Fruit fly (Drosophila melanogaster) whole organism, embryonic: ENCODE measurements around the gene Eip75B.

Source experiments
- Adf1 ChIP-seq: fragments of 200-800 bp; sonication (Bioruptor generic); IDR thresholded peaks from 2 replicates; pipeline ENCODE4 v1.3.6; 2022; ENCODE audit warnings: missing biosample characterization, missing genetic modification characterization
- Bdp1 ChIP-seq: fragments of 200-800 bp; sonication (Bioruptor generic); optimal IDR thresholded peaks from 3 replicates; lab custom pipeline; 2016; ENCODE audit warnings: missing biosample characterization, missing genetic modification characterization
- CG10654 ChIP-seq: fragments of 200-800 bp; sonication (Bioruptor generic); optimal IDR thresholded peaks from 2 replicates; lab custom pipeline; 2016; ENCODE audit warnings: missing biosample characterization, missing genetic modification characterization
- CG10959 ChIP-seq: fragments of 200-800 bp; sonication (Bioruptor generic); IDR thresholded peaks from 2 replicates; pipeline ENCODE4 v1.3.6; 2022; ENCODE audit warnings: missing biosample characterization, missing genetic modification characterization
- CG12104 ChIP-seq: fragments of 200-800 bp; sonication (Bioruptor generic); optimal IDR thresholded peaks from 3 replicates; lab custom pipeline; 2016; ENCODE audit warnings: missing biosample characterization, missing genetic modification characterization
- CG12659 ChIP-seq: fragments of 200-800 bp; sonication (Bioruptor generic); optimal IDR thresholded peaks from 3 replicates; lab custom pipeline; 2017; ENCODE audit warnings: mild to moderate bottlenecking, missing biosample characterization, missing genetic modification reagents, missing genetic modification characterization
- CG17361 ChIP-seq: fragments of 200-800 bp; sonication (Bioruptor generic); IDR thresholded peaks from 3 replicates; pipeline ENCODE4 v1.3.6; 2022; ENCODE audit warnings: missing biosample characterization, missing genetic modification characterization
- CG18476 ChIP-seq: fragments of 200-800 bp; sonication (Bioruptor generic); optimal IDR thresholded peaks from 2 replicates; lab custom pipeline; 2016; ENCODE audit warnings: missing biosample characterization, mild to moderate bottlenecking, missing genetic modification characterization
- CG18619 ChIP-seq: fragments of 200-800 bp; sonication (Bioruptor generic); optimal IDR thresholded peaks from 3 replicates; lab custom pipeline; 2017; ENCODE audit warnings: missing biosample characterization, mild to moderate bottlenecking, missing genetic modification characterization
- CG3407 ChIP-seq: fragments of 200-800 bp; sonication (Bioruptor generic); optimal IDR thresholded peaks from 2 replicates; lab custom pipeline; 2018; ENCODE audit warnings: missing biosample characterization, mild to moderate bottlenecking, missing genetic modification characterization
- CG4282 ChIP-seq: fragments of 200-800 bp; sonication (Bioruptor generic); optimal IDR thresholded peaks from 2 replicates; lab custom pipeline; 2016; ENCODE audit warnings: missing biosample characterization, missing genetic modification characterization
- CG4730 ChIP-seq: fragments of 200-800 bp; sonication (Bioruptor generic); IDR thresholded peaks from 2 replicates; pipeline ENCODE4 v1.3.6; 2022; ENCODE audit warnings: missing biosample characterization, missing genetic modification characterization
- CG4854 ChIP-seq: fragments of 200-800 bp; sonication (Bioruptor generic); optimal IDR thresholded peaks from 2 replicates; lab custom pipeline; 2016; ENCODE audit warnings: missing biosample characterization, missing genetic modification characterization, inconsistent platforms
- CG5953 ChIP-seq: fragments of 200-800 bp; sonication (Bioruptor generic); IDR thresholded peaks from 2 replicates; pipeline ENCODE4 v1.3.6; 2022; ENCODE audit warnings: missing biosample characterization, missing genetic modification characterization
- CG6175 ChIP-seq: fragments of 200-800 bp; sonication (Bioruptor generic); IDR thresholded peaks from 3 replicates; pipeline ENCODE4 v1.3.6; 2022; ENCODE audit warnings: missing biosample characterization, missing genetic modification characterization
- CG7357 ChIP-seq: fragments of 200-800 bp; sonication (Bioruptor generic); IDR thresholded peaks from 3 replicates; pipeline ENCODE4 v1.3.6; 2022; ENCODE audit warnings: missing biosample characterization, missing genetic modification characterization
- CG7372 ChIP-seq: fragments of 200-800 bp; sonication (Bioruptor generic); IDR thresholded peaks from 2 replicates; pipeline ENCODE4 v1.3.6; 2022; ENCODE audit warnings: missing biosample characterization, missing genetic modification characterization
- CG7963 ChIP-seq: fragments of 200-800 bp; sonication (Bioruptor generic); IDR thresholded peaks from 3 replicates; pipeline ENCODE4 v1.3.6; 2022; ENCODE audit warnings: missing biosample characterization, missing genetic modification characterization; ENCODE audit not compliant: partially characterized antibody
- CG8290 ChIP-seq, 3 experiments: fragments of 200-800 bp; sonication (Bioruptor generic); optimal IDR thresholded peaks; 2 replicates each; lab custom pipeline; 2016 to 2019; ENCODE audit warnings: missing biosample characterization in 3 of 3, missing genetic modification characterization in 3 of 3, mild to moderate bottlenecking in 2 of 3, moderate library complexity in 1 of 3
- CG8388 ChIP-seq: fragments of 200-800 bp; sonication (Bioruptor generic); optimal IDR thresholded peaks from 2 replicates; lab custom pipeline; 2019; ENCODE audit warnings: missing biosample characterization, mild to moderate bottlenecking, missing genetic modification characterization, moderate library complexity
- CG8478 ChIP-seq: fragments of >200 bp; optimal IDR thresholded peaks from 2 replicates; lab custom pipeline; 2018
- CG9797 ChIP-seq: fragments of 200-800 bp; sonication (Bioruptor generic); optimal IDR thresholded peaks from 3 replicates; lab custom pipeline; 2018; ENCODE audit warnings: missing biosample characterization, mild to moderate bottlenecking, missing genetic modification characterization
- CG9932 ChIP-seq: fragments of 200-800 bp; sonication (Bioruptor generic); IDR thresholded peaks from 2 replicates; pipeline ENCODE4 v1.3.6; 2022; ENCODE audit warnings: missing biosample characterization, missing genetic modification characterization
- CkIIα-i1 ChIP-seq: fragments of 200-800 bp; sonication (Bioruptor generic); IDR thresholded peaks from 2 replicates; pipeline ENCODE4 v1.3.6; 2022; ENCODE audit warnings: missing biosample characterization, missing genetic modification characterization
- Dad ChIP-seq: fragments of 200-800 bp; sonication (Bioruptor generic); optimal IDR thresholded peaks from 3 replicates; lab custom pipeline; 2016; ENCODE audit warnings: missing biosample characterization, missing genetic modification characterization
- Dip2 ChIP-seq: fragments of 200-800 bp; sonication (Bioruptor generic); IDR thresholded peaks from 2 replicates; pipeline ENCODE4 v1.3.6; 2022; ENCODE audit warnings: missing biosample characterization, missing genetic modification characterization
- Dll ChIP-seq: fragments of 200-800 bp; sonication (Bioruptor generic); IDR thresholded peaks from 4 replicates; pipeline ENCODE4 v1.3.6; 2022; ENCODE audit warnings: missing biosample characterization, missing genetic modification characterization; ENCODE audit not compliant: partially characterized antibody
- Elba2 ChIP-seq: fragments of 200-800 bp; sonication (Bioruptor generic); optimal IDR thresholded peaks from 3 replicates; lab custom pipeline; 2016; ENCODE audit warnings: missing biosample characterization, missing genetic modification characterization
- H2.0 ChIP-seq: fragments of 200-800 bp; sonication (Bioruptor generic); IDR thresholded peaks from 2 replicates; pipeline ENCODE4 v1.3.6; 2022; ENCODE audit warnings: missing biosample characterization, missing genetic modification characterization
- MESR4 ChIP-seq: fragments of 200-800 bp; sonication (Bioruptor generic); optimal IDR thresholded peaks from 2 replicates; lab custom pipeline; 2018; ENCODE audit warnings: missing biosample characterization, mild to moderate bottlenecking, missing genetic modification characterization, moderate library complexity
- Max ChIP-seq: fragments of 200-800 bp; sonication (Bioruptor generic); optimal IDR thresholded peaks from 2 replicates; lab custom pipeline; 2016; ENCODE audit warnings: missing biosample characterization, mild to moderate bottlenecking, missing genetic modification characterization
- Myb ChIP-seq: fragments of 200-800 bp; sonication (Bioruptor generic); optimal IDR thresholded peaks from 2 replicates; lab custom pipeline; 2016; ENCODE audit warnings: missing biosample characterization, missing genetic modification characterization
- Rx ChIP-seq: fragments of 200-800 bp; sonication (Bioruptor generic); IDR thresholded peaks from 2 replicates; pipeline ENCODE4 v1.3.6; 2022; ENCODE audit warnings: missing biosample characterization, missing genetic modification characterization
- Sry-β ChIP-seq: fragments of 200-800 bp; sonication (Bioruptor generic); optimal IDR thresholded peaks from 2 replicates; lab custom pipeline; 2018; ENCODE audit warnings: missing biosample characterization, mild to moderate bottlenecking, missing genetic modification characterization, moderate library complexity
- ab ChIP-seq: fragments of 200-800 bp; sonication (Bioruptor generic); optimal IDR thresholded peaks from 2 replicates; lab custom pipeline; 2016; ENCODE audit warnings: missing biosample characterization, missing genetic modification characterization
- ase ChIP-seq: fragments of 200-800 bp; sonication (Bioruptor generic); IDR thresholded peaks from 3 replicates; pipeline ENCODE4 v1.3.6; 2022; ENCODE audit warnings: missing biosample characterization, missing genetic modification characterization
- ash1 ChIP-seq: fragments of 200-800 bp; sonication (Bioruptor generic); optimal IDR thresholded peaks from 2 replicates; lab custom pipeline; 2018; ENCODE audit warnings: missing biosample characterization, mild to moderate bottlenecking, missing genetic modification characterization
- br ChIP-seq: fragments of >200 bp; optimal IDR thresholded peaks from 2 replicates; lab custom pipeline; 2017
- crol ChIP-seq: fragments of 200-800 bp; sonication (Bioruptor generic); IDR thresholded peaks from 2 replicates; pipeline ENCODE4 v1.3.6; 2022; ENCODE audit warnings: missing biosample characterization, missing genetic modification characterization
- dm ChIP-seq: fragments of 200-800 bp; sonication (Bioruptor generic); optimal IDR thresholded peaks from 3 replicates; lab custom pipeline; 2016; ENCODE audit warnings: missing biosample characterization, missing genetic modification characterization
- dmrt99B ChIP-seq: fragments of 200-800 bp; sonication (Bioruptor generic); optimal IDR thresholded peaks from 2 replicates; lab custom pipeline; 2018; ENCODE audit warnings: missing biosample characterization, mild to moderate bottlenecking, missing genetic modification characterization, moderate library complexity
- eve ChIP-seq, 2 experiments: fragments of >200 bp; optimal IDR thresholded peaks; 2 replicates each; lab custom pipeline; 2017; ENCODE audit warnings: missing biosample characterization in 2 of 2, missing genetic modification characterization in 2 of 2
- fd102C ChIP-seq: fragments of 200-800 bp; sonication (Bioruptor generic); optimal IDR thresholded peaks from 2 replicates; lab custom pipeline; 2018; ENCODE audit warnings: missing biosample characterization, mild to moderate bottlenecking, missing genetic modification characterization, moderate library complexity
- gfzf ChIP-seq: fragments of 200-800 bp; sonication (Bioruptor generic); optimal IDR thresholded peaks from 2 replicates; lab custom pipeline; 2016; ENCODE audit warnings: missing biosample characterization, mild to moderate bottlenecking, missing genetic modification characterization, moderate library complexity
- hbn ChIP-seq: fragments of 200-800 bp; sonication (Bioruptor generic); IDR thresholded peaks from 2 replicates; pipeline ENCODE4 v1.3.6; 2022; ENCODE audit warnings: missing biosample characterization, missing genetic modification characterization; ENCODE audit not compliant: partially characterized antibody
- hth ChIP-seq: fragments of >200 bp; optimal IDR thresholded peaks from 2 replicates; lab custom pipeline; 2017; ENCODE audit warnings: inconsistent platforms
- kah ChIP-seq: fragments of 200-800 bp; sonication (Bioruptor generic); optimal IDR thresholded peaks from 2 replicates; lab custom pipeline; 2018; ENCODE audit warnings: missing biosample characterization, mild to moderate bottlenecking, missing genetic modification characterization
- pnt ChIP-seq: fragments of 200-800 bp; sonication (Bioruptor generic); optimal IDR thresholded peaks from 3 replicates; lab custom pipeline; 2016; ENCODE audit warnings: missing biosample characterization, missing genetic modification characterization
- rib ChIP-seq: fragments of 200-800 bp; sonication (Bioruptor generic); IDR thresholded peaks from 2 replicates; pipeline ENCODE4 v1.3.6; 2022; ENCODE audit warnings: missing biosample characterization, missing genetic modification characterization
- sens ChIP-seq: fragments of 200-800 bp; sonication (Bioruptor generic); peaks from one replicate; lab custom pipeline; 2016; ENCODE audit warnings: missing biosample characterization, missing genetic modification characterization
- stc ChIP-seq: fragments of 200-800 bp; sonication (Bioruptor generic); IDR thresholded peaks from 2 replicates; pipeline ENCODE4 v1.3.6; 2022; ENCODE audit warnings: missing biosample characterization, missing genetic modification characterization
- unpg ChIP-seq: fragments of 200-800 bp; sonication (Bioruptor generic); optimal IDR thresholded peaks from 3 replicates; lab custom pipeline; 2018; ENCODE audit warnings: missing biosample characterization, mild to moderate bottlenecking, missing genetic modification characterization, moderate library complexity
- vfl ChIP-seq: fragments of 200-800 bp; sonication (Bioruptor generic); optimal IDR thresholded peaks from 2 replicates; lab custom pipeline; 2016; ENCODE audit warnings: missing biosample characterization, missing genetic modification characterization
- z ChIP-seq: fragments of 200-800 bp; sonication (Bioruptor generic); IDR thresholded peaks from 3 replicates; pipeline ENCODE4 v1.3.6; 2022; ENCODE audit warnings: missing biosample characterization, missing genetic modification characterization

Gene Eip75B

dm6 chr3L:17941575-17941974, 122.9 kb downstream of the Eip75B start (continued):
- TF ChIP-seq ash1 = no peak
- no peak for TF ChIP-seq ab
- TF ChIP-seq dmrt99B = peak; percentile 45
- no peak for TF ChIP-seq dm (GFP tag; lab: Kevin White, UChicago)
- TF ChIP-seq Rx = no peak
- TF ChIP-seq CG9932 (GFP tag; lab: Robert Waterston, UW) = no peak; the same call in 1 of the 2 replicates
- no peak for TF ChIP-seq Dll
- no peak for TF ChIP-seq br
- TF ChIP-seq CkIIα-i1 (GFP tag; lab: Robert Waterston, UW) = no peak
- TF ChIP-seq CG5953 (GFP tag; lab: Robert Waterston, UW) = no peak
- no peak for TF ChIP-seq CG3407 (GFP tag; lab: Kevin White, UChicago)
- TF ChIP-seq CG4730 (GFP tag; lab: Robert Waterston, UW) = no peak
- TF ChIP-seq CG12659 (GFP tag; lab: Kevin White, UChicago) = peak; percentile 10
- no peak for TF ChIP-seq H2.0 (GFP tag; lab: Robert Waterston, UW)
- no peak for TF ChIP-seq CG4854
- no peak for TF ChIP-seq fd102C (GFP tag; lab: Kevin White, UChicago)
- TF ChIP-seq z (GFP tag; lab: Robert Waterston, UW) = no peak
- no peak for TF ChIP-seq MESR4 (GFP tag; lab: Kevin White, UChicago)
- TF ChIP-seq sens (GFP tag; lab: Kevin White, UChicago) = peak; percentile 62
- no peak for TF ChIP-seq vfl (GFP tag; lab: Kevin White, UChicago)
- no peak for TF ChIP-seq Elba2 (GFP tag; lab: Kevin White, UChicago)
- TF ChIP-seq CG7963 = no peak
- TF ChIP-seq Sry-β (GFP tag; lab: Kevin White, UChicago) = no peak
- no peak for TF ChIP-seq crol
- no peak for TF ChIP-seq rib (GFP tag; lab: Robert Waterston, UW)
- TF ChIP-seq CG10654 (GFP tag; lab: Kevin White, UChicago) = no peak
- TF ChIP-seq hbn (GFP tag; lab: Robert Waterston, UW) = no peak
- 0 out of 3 replicates have a peak, but pooled peaks have one; percentile 15 for TF ChIP-seq CG17361 (GFP tag; lab: Robert Waterston, UW)
- TF ChIP-seq CG8478 (lab: Kevin White, UChicago) = no peak
- no peak for TF ChIP-seq Max
- TF ChIP-seq CG18619 (GFP tag; lab: Kevin White, UChicago) = no peak
- no peak for TF ChIP-seq gfzf (GFP tag; lab: Kevin White, UChicago)
- TF ChIP-seq CG7372 (GFP tag; lab: Robert Waterston, UW) = no peak
- no peak for TF ChIP-seq kah (GFP tag; lab: Kevin White, UChicago)
- TF ChIP-seq unpg (GFP tag; lab: Kevin White, UChicago) = peak; percentile 33
- TF ChIP-seq CG9797 (GFP tag; lab: Kevin White, UChicago) = no peak
- TF ChIP-seq Myb (GFP tag; lab: Kevin White, UChicago) = no peak
- TF ChIP-seq CG4282 (GFP tag; lab: Kevin White, UChicago) = no peak
- no peak for TF ChIP-seq Bdp1 (GFP tag; lab: Kevin White, UChicago)
- no peak for TF ChIP-seq CG6175
- no peak for TF ChIP-seq CG8290 (GFP tag; optimal IDR thresholded peaks at IDR 0.05; lab: Kevin White, UChicago)
- no peak for TF ChIP-seq CG8290 (tag; optimal IDR thresholded peaks at IDR 0.05; lab: Kevin White, UChicago)
- no peak for TF ChIP-seq eve (GFP tag; optimal IDR thresholded peaks at IDR 0.05; lab: Kevin White, UChicago)
- no peak for TF ChIP-seq CG7357
- no peak for TF ChIP-seq CG18476 (GFP tag; lab: Kevin White, UChicago)
- no peak for TF ChIP-seq CG10959 (GFP tag; lab: Robert Waterston, UW)
- no peak for TF ChIP-seq Adf1 (GFP tag; lab: Robert Waterston, UW)
- no peak for TF ChIP-seq CG8388 (GFP tag; lab: Kevin White, UChicago)
- TF ChIP-seq ase (GFP tag; lab: Robert Waterston, UW) = no peak
- TF ChIP-seq pnt (GFP tag; lab: Kevin White, UChicago) = no peak
- TF ChIP-seq Dad (GFP tag; lab: Kevin White, UChicago) = no peak
- no peak for TF ChIP-seq Dip2 (GFP tag; lab: Robert Waterston, UW)
- no peak for TF ChIP-seq hth (lab: Kevin White, UChicago)
- no peak for TF ChIP-seq stc (GFP tag; lab: Robert Waterston, UW)
- TF ChIP-seq CG12104 (GFP tag; lab: Kevin White, UChicago) = no peak
